Fruit fly (Drosophila melanogaster) whole organism, embryonic: ENCODE data around the gene CG45486.
A peak's percentile ranks its signal among the peaks of the same experiment; 100 is the strongest.

Source experiments
- ATbp ChIP-seq: fragments of 200-800 bp; sonication (Bioruptor generic); optimal IDR thresholded peaks from 2 replicates; lab custom pipeline; 2017; ENCODE audit warnings: missing biosample characterization, mild to moderate bottlenecking, missing genetic modification characterization, missing genetic modification reagents
- CG10321 ChIP-seq: fragments of 200-800 bp; sonication (Bioruptor generic); IDR thresholded peaks from 2 replicates; pipeline ENCODE4 v1.3.6; 2022; ENCODE audit warnings: missing biosample characterization, missing genetic modification characterization
- CG10431 ChIP-seq: fragments of 200-800 bp; sonication (Bioruptor generic); optimal IDR thresholded peaks from 3 replicates; lab custom pipeline; 2018; ENCODE audit warnings: missing biosample characterization, mild to moderate bottlenecking, missing genetic modification characterization
- CG11085 ChIP-seq: fragments of 200-800 bp; sonication (Bioruptor generic); IDR thresholded peaks from 2 replicates; pipeline ENCODE4 v1.3.6; 2022; ENCODE audit warnings: missing biosample characterization, missing genetic modification characterization
- CG11560 ChIP-seq: fragments of 200-800 bp; sonication (Bioruptor generic); IDR thresholded peaks from 3 replicates; pipeline ENCODE4 v1.3.6; 2022; ENCODE audit warnings: missing biosample characterization, missing genetic modification characterization
- CG11723 ChIP-seq: fragments of 200-800 bp; sonication (Bioruptor generic); optimal IDR thresholded peaks from 2 replicates; lab custom pipeline; 2017; ENCODE audit warnings: missing biosample characterization, mild to moderate bottlenecking, missing genetic modification characterization
- CG12236 ChIP-seq: fragments of 200-800 bp; sonication (Bioruptor generic); optimal IDR thresholded peaks from 2 replicates; lab custom pipeline; 2016; ENCODE audit warnings: missing biosample characterization, missing genetic modification characterization
- CG12942 ChIP-seq: fragments of 200-800 bp; sonication (Bioruptor generic); optimal IDR thresholded peaks from 3 replicates; lab custom pipeline; 2016; ENCODE audit warnings: missing biosample characterization, missing genetic modification characterization
- CG14965 ChIP-seq: fragments of 200-800 bp; sonication (Bioruptor generic); optimal IDR thresholded peaks from 2 replicates; lab custom pipeline; 2016; ENCODE audit warnings: missing biosample characterization, missing genetic modification characterization, borderline replicate concordance
- CG1603 ChIP-seq: fragments of 200-800 bp; sonication (Bioruptor generic); optimal IDR thresholded peaks from 2 replicates; lab custom pipeline; 2019; ENCODE audit warnings: missing biosample characterization, mild to moderate bottlenecking, missing genetic modification characterization, moderate library complexity
- CG18764 ChIP-seq: fragments of 200-800 bp; sonication (Bioruptor generic); optimal IDR thresholded peaks from 3 replicates; lab custom pipeline; 2016; ENCODE audit warnings: missing biosample characterization, missing genetic modification characterization
- CG2202 ChIP-seq: fragments of 200-800 bp; sonication (Bioruptor generic); optimal IDR thresholded peaks from 2 replicates; lab custom pipeline; 2018; ENCODE audit warnings: missing biosample characterization, mild to moderate bottlenecking, missing genetic modification characterization
- CG3163 ChIP-seq: fragments of 200-800 bp; sonication (Bioruptor generic); optimal IDR thresholded peaks from 3 replicates; lab custom pipeline; 2016; ENCODE audit warnings: missing biosample characterization, missing genetic modification characterization
- CG6654 ChIP-seq: fragments of 200-800 bp; sonication (Bioruptor generic); optimal IDR thresholded peaks from 2 replicates; lab custom pipeline; 2017; ENCODE audit warnings: missing biosample characterization, mild to moderate bottlenecking, missing genetic modification characterization
- CG7963 ChIP-seq: fragments of 200-800 bp; sonication (Bioruptor generic); IDR thresholded peaks from 3 replicates; pipeline ENCODE4 v1.3.6; 2022; ENCODE audit warnings: missing biosample characterization, missing genetic modification characterization; ENCODE audit not compliant: partially characterized antibody
- CG8290 ChIP-seq, 3 experiments: fragments of 200-800 bp; sonication (Bioruptor generic); optimal IDR thresholded peaks; 2 replicates each; lab custom pipeline; 2016 to 2019; ENCODE audit warnings: missing biosample characterization in 3 of 3, missing genetic modification characterization in 3 of 3, mild to moderate bottlenecking in 2 of 3, moderate library complexity in 1 of 3
- CG8924 ChIP-seq: fragments of 200-800 bp; optimal IDR thresholded peaks from 3 replicates; lab custom pipeline; 2019; ENCODE audit warnings: missing biosample characterization, mild to moderate bottlenecking, missing genetic modification characterization, moderate library complexity
- CG9797 ChIP-seq: fragments of 200-800 bp; sonication (Bioruptor generic); optimal IDR thresholded peaks from 3 replicates; lab custom pipeline; 2018; ENCODE audit warnings: missing biosample characterization, mild to moderate bottlenecking, missing genetic modification characterization
- D ChIP-seq, 2 experiments: fragments of 200-800 bp in 1 of 2; fragments of >200 bp in 1 of 2; sonication (Bioruptor generic) in 1 of 2; optimal IDR thresholded peaks; 2 replicates in 1 of 2; 3 replicates in 1 of 2; lab custom pipeline; 2017; ENCODE audit warnings: mild to moderate bottlenecking in 1 of 2, missing biosample characterization in 1 of 2, missing genetic modification characterization in 1 of 2, missing genetic modification reagents in 1 of 2
- Doc3 ChIP-seq: fragments of 200-800 bp; sonication (Bioruptor generic); IDR thresholded peaks from 3 replicates; pipeline ENCODE4 v1.3.6; 2022; ENCODE audit warnings: missing biosample characterization, missing genetic modification characterization; ENCODE audit not compliant: partially characterized antibody
- E2f1 ChIP-seq: fragments of 200-800 bp; sonication (Bioruptor generic); IDR thresholded peaks from 2 replicates; pipeline ENCODE4 v1.3.6; 2022; ENCODE audit warnings: missing biosample characterization, missing genetic modification characterization
- ERR ChIP-seq: fragments of 200-800 bp; sonication (Bioruptor generic); optimal IDR thresholded peaks from 2 replicates; lab custom pipeline; 2016; ENCODE audit warnings: missing biosample characterization, missing genetic modification characterization
- HLH4C ChIP-seq: fragments of 200-800 bp; sonication (Bioruptor generic); IDR thresholded peaks from 3 replicates; pipeline ENCODE4 v1.3.6; 2022; ENCODE audit warnings: missing biosample characterization, missing genetic modification characterization; ENCODE audit not compliant: partially characterized antibody
- Lhr ChIP-seq: fragments of 200-800 bp; sonication (Bioruptor generic); optimal IDR thresholded peaks from 3 replicates; lab custom pipeline; 2017; ENCODE audit warnings: mild to moderate bottlenecking, missing biosample characterization, missing genetic modification reagents, missing genetic modification characterization
- Myb ChIP-seq: fragments of 200-800 bp; sonication (Bioruptor generic); optimal IDR thresholded peaks from 2 replicates; lab custom pipeline; 2016; ENCODE audit warnings: missing biosample characterization, missing genetic modification characterization
- NFAT ChIP-seq: fragments of 200-800 bp; sonication (Bioruptor generic); IDR thresholded peaks from 2 replicates; pipeline ENCODE4 v1.3.6; 2022; ENCODE audit warnings: missing biosample characterization, missing genetic modification characterization
- Oaz ChIP-seq: fragments of 200-800 bp; sonication (Bioruptor generic); IDR thresholded peaks from 2 replicates; pipeline ENCODE4 v1.3.6; 2022; ENCODE audit warnings: missing biosample characterization, missing genetic modification characterization
- Rx ChIP-seq: fragments of 200-800 bp; sonication (Bioruptor generic); IDR thresholded peaks from 2 replicates; pipeline ENCODE4 v1.3.6; 2022; ENCODE audit warnings: missing biosample characterization, missing genetic modification characterization
- ac ChIP-seq: fragments of 200-800 bp; sonication (Bioruptor generic); optimal IDR thresholded peaks from 3 replicates; lab custom pipeline; 2017; ENCODE audit warnings: missing biosample characterization, mild to moderate bottlenecking, missing genetic modification characterization
- en ChIP-seq: fragments of 200-800 bp; sonication (Bioruptor generic); optimal IDR thresholded peaks from 2 replicates; lab custom pipeline; 2016; ENCODE audit warnings: missing biosample characterization, missing genetic modification characterization
- esg ChIP-seq: fragments of 200-800 bp; sonication (Bioruptor generic); conservative IDR thresholded peaks from 2 replicates; pipeline ENCODE4 v1.3.6; 2022; ENCODE audit warnings: missing biosample characterization, missing genetic modification characterization
- eve ChIP-seq, 2 experiments: fragments of >200 bp; optimal IDR thresholded peaks; 2 replicates each; lab custom pipeline; 2017; ENCODE audit warnings: missing biosample characterization in 2 of 2, missing genetic modification characterization in 2 of 2
- fd96Cb ChIP-seq: fragments of 200-800 bp; sonication (Bioruptor generic); optimal IDR thresholded peaks from 2 replicates; lab custom pipeline; 2018; ENCODE audit warnings: missing biosample characterization, mild to moderate bottlenecking, missing genetic modification characterization, moderate library complexity
- gt ChIP-seq: fragments of 200-800 bp; sonication (Bioruptor generic); IDR thresholded peaks from 2 replicates; pipeline ENCODE4 v1.3.6; 2022; ENCODE audit warnings: missing biosample characterization, missing genetic modification characterization
- kah ChIP-seq: fragments of 200-800 bp; sonication (Bioruptor generic); optimal IDR thresholded peaks from 2 replicates; lab custom pipeline; 2018; ENCODE audit warnings: missing biosample characterization, mild to moderate bottlenecking, missing genetic modification characterization
- klu ChIP-seq: fragments of 200-800 bp; sonication (Bioruptor generic); IDR thresholded peaks from 2 replicates; pipeline ENCODE4 v1.3.6; 2022; ENCODE audit warnings: missing biosample characterization, missing genetic modification characterization
- luna ChIP-seq: fragments of 200-800 bp; sonication (Bioruptor generic); optimal IDR thresholded peaks from 2 replicates; lab custom pipeline; 2016; ENCODE audit warnings: missing biosample characterization, missing genetic modification characterization
- nmo ChIP-seq: fragments of 200-800 bp; sonication (Bioruptor generic); optimal IDR thresholded peaks from 2 replicates; lab custom pipeline; 2018; ENCODE audit warnings: missing biosample characterization, mild to moderate bottlenecking, missing genetic modification characterization, moderate library complexity
- pnt ChIP-seq: fragments of 200-800 bp; sonication (Bioruptor generic); optimal IDR thresholded peaks from 3 replicates; lab custom pipeline; 2016; ENCODE audit warnings: missing biosample characterization, missing genetic modification characterization
- pum ChIP-seq: fragments of 200-800 bp; sonication (Bioruptor generic); optimal IDR thresholded peaks from 2 replicates; lab custom pipeline; 2016; ENCODE audit warnings: missing biosample characterization, missing genetic modification characterization
- run ChIP-seq: fragments of 200-800 bp; sonication (Bioruptor generic); optimal IDR thresholded peaks from 3 replicates; lab custom pipeline; 2018; ENCODE audit warnings: missing biosample characterization, mild to moderate bottlenecking, missing genetic modification characterization
- schlank ChIP-seq: fragments of 200-800 bp; sonication (Bioruptor generic); optimal IDR thresholded peaks from 2 replicates; lab custom pipeline; 2018; ENCODE audit warnings: missing biosample characterization, mild to moderate bottlenecking, missing genetic modification characterization
- slp2 ChIP-seq: fragments of 200-800 bp; sonication (Bioruptor generic); optimal IDR thresholded peaks from 2 replicates; lab custom pipeline; 2016; ENCODE audit warnings: missing biosample characterization, missing genetic modification characterization
- sqz ChIP-seq: fragments of 200-800 bp; sonication (Bioruptor generic); optimal IDR thresholded peaks from 3 replicates; lab custom pipeline; 2018; ENCODE audit warnings: missing biosample characterization, mild to moderate bottlenecking, missing genetic modification characterization
- stc ChIP-seq: fragments of 200-800 bp; sonication (Bioruptor generic); IDR thresholded peaks from 2 replicates; pipeline ENCODE4 v1.3.6; 2022; ENCODE audit warnings: missing biosample characterization, missing genetic modification characterization
- trh ChIP-seq: fragments of 200-800 bp; sonication (Bioruptor generic); optimal IDR thresholded peaks from 2 replicates; lab custom pipeline; 2016; ENCODE audit warnings: missing biosample characterization, missing genetic modification characterization
- z ChIP-seq: fragments of 200-800 bp; sonication (Bioruptor generic); IDR thresholded peaks from 3 replicates; pipeline ENCODE4 v1.3.6; 2022; ENCODE audit warnings: missing biosample characterization, missing genetic modification characterization
- zfh2 ChIP-seq: fragments of 200-800 bp; sonication (Bioruptor generic); optimal IDR thresholded peaks from 2 replicates; lab custom pipeline; 2016; ENCODE audit warnings: missing biosample characterization, missing genetic modification characterization

Gene CG45486

dm6 chrX:19886936-19887934, 22.7 kb downstream of the CG45486 start:
- TF ChIP-seq ATbp (GFP tag; lab: Kevin White, UChicago) (no peak), pum (GFP tag; lab: Kevin White, UChicago) (no peak), nmo (GFP tag; lab: Kevin White, UChicago) (no peak), CG9797 (GFP tag; lab: Kevin White, UChicago) (no peak), klu (GFP tag; lab: Robert Waterston, UW) (no peak), run (tag; lab: Kevin White, UChicago) (no peak), NFAT (GFP tag; lab: Robert Waterston, UW) (peak; percentile 34; the same call in 1 of the 2 replicates), ERR (GFP tag; lab: Kevin White, UChicago) (no peak), CG8290 (GFP tag; optimal IDR thresholded peaks at IDR 0.05; lab: Kevin White, UChicago) (no peak), CG8290 (tag; optimal IDR thresholded peaks at IDR 0.05; lab: Kevin White, UChicago) (peak in 1 of 2 experiments; percentile 24), CG14965 (GFP tag; lab: Kevin White, UChicago) (no peak), fd96Cb (tag; lab: Kevin White, UChicago) (no peak), CG7963 (GFP tag; lab: Robert Waterston, UW) (no peak), sqz (peak; percentile 59), CG10321 (GFP tag; lab: Robert Waterston, UW) (no peak), en (GFP tag; lab: Kevin White, UChicago) (no peak), Myb (GFP tag; lab: Kevin White, UChicago) (no peak), CG6654 (GFP tag; lab: Kevin White, UChicago) (no peak), CG2202 (tag; lab: Kevin White, UChicago) (no peak), Oaz (GFP tag; lab: Robert Waterston, UW) (no peak), schlank (tag; lab: Kevin White, UChicago) (no peak), trh (no peak), CG12942 (GFP tag; lab: Kevin White, UChicago) (no peak), esg (GFP tag; lab: Robert Waterston, UW) (no peak), Lhr (GFP tag; lab: Kevin White, UChicago) (no peak), CG1603 (tag; lab: Kevin White, UChicago) (no peak), zfh2 (GFP tag; lab: Kevin White, UChicago) (no peak), CG18764 (GFP tag; lab: Kevin White, UChicago) (no peak), gt (GFP tag; lab: Robert Waterston, UW) (no peak), D (optimal IDR thresholded peaks at IDR 0.05; lab: Kevin White, UChicago) (no peak), D (GFP tag; optimal IDR thresholded peaks at IDR 0.05; lab: Kevin White, UChicago) (no peak), CG11723 (GFP tag; lab: Kevin White, UChicago) (no peak), HLH4C (GFP tag; lab: Robert Waterston, UW) (no peak), CG8924 (no peak), stc (GFP tag; lab: Robert Waterston, UW) (no peak), CG3163 (GFP tag; lab: Kevin White, UChicago) (peak; percentile 89), E2f1 (no peak), CG12236 (GFP tag; lab: Kevin White, UChicago) (no peak), ac (GFP tag; lab: Kevin White, UChicago) (no peak), Doc3 (no peak), CG10431 (GFP tag; lab: Kevin White, UChicago) (no peak), z (GFP tag; lab: Robert Waterston, UW) (no peak), kah (GFP tag; lab: Kevin White, UChicago) (no peak), eve (GFP tag; optimal IDR thresholded peaks at IDR 0.05; lab: Kevin White, UChicago) (no peak), pnt (GFP tag; lab: Kevin White, UChicago) (no peak), slp2 (no peak), CG11085 (GFP tag; lab: Robert Waterston, UW) (no peak), Rx (no peak), luna (no peak), CG11560 (tag; lab: Robert Waterston, UW) (no peak)
